Fruit fly (Drosophila melanogaster): ENCODE measurements around the gene mei-41.

The mei-41 gene

DNA sequence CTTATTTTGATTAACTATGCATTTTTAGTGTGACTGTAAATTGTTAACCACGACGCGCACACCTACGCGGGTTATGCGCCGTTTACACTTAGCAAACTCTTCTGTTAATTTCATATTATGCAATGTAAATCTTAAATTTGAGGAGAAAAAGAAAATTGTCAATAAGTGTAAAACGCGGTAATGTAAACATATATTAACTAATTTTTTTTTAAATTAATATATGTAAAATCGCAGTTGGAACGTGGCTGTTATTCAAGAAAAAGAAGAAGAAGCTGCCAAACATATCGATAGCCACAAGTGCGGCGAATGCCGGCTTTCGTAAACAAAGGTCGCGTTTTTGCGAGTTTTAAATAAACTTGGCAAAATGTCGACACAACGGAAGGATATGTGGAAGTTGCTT is at the start of gene mei-41, which contains the start of gene TH1 (continued):
- TF ChIP-seq Max (GFP tag; optimal IDR thresholded peaks at IDR 0.05) (peak; percentile 79), CG1832 (GFP tag; optimal IDR thresholded peaks at IDR 0.05) (no peak), zen (tag; optimal IDR thresholded peaks at IDR 0.05) (peak; percentile 93), seq (GFP tag; IDR thresholded peaks at IDR 0.05) (peak; percentile 92), eyg (GFP tag; optimal IDR thresholded peaks at IDR 0.05) (no peak), Hsf (GFP tag; optimal IDR thresholded peaks at IDR 0.05) (peak; percentile 58), pum (GFP tag; optimal IDR thresholded peaks at IDR 0.05) (peak; percentile 54), Ets97D (GFP tag; optimal IDR thresholded peaks at IDR 0.05) (peak; percentile 49), CG17385 (GFP tag; optimal IDR thresholded peaks at IDR 0.05) (peak; percentile 96), vvl (GFP tag; IDR thresholded peaks at IDR 0.05) (peak; percentile 97), CG17186 (GFP tag; optimal IDR thresholded peaks at IDR 0.05) (peak; percentile 86), disco-r (GFP tag; optimal IDR thresholded peaks at IDR 0.05) (no peak), CG31441 (GFP tag; IDR thresholded peaks at IDR 0.05) (no peak; the same call in none of the 2 replicates), H2.0 (GFP tag; IDR thresholded peaks at IDR 0.05) (peak; percentile 94), CG17612 (GFP tag; IDR thresholded peaks at IDR 0.05) (peak; percentile 85), Dad (GFP tag; optimal IDR thresholded peaks at IDR 0.05) (peak; percentile 57), CG2678 (tag; optimal IDR thresholded peaks at IDR 0.05) (no peak), row (GFP tag; IDR thresholded peaks at IDR 0.05) (peak; percentile 98), cg (GFP tag; optimal IDR thresholded peaks at IDR 0.05) (no peak), CG6689 (GFP tag; IDR thresholded peaks at IDR 0.05) (peak; percentile 97), scrt (GFP tag; optimal IDR thresholded peaks at IDR 0.05) (no peak), bab2 (GFP tag; optimal IDR thresholded peaks at IDR 0.05) (peak; percentile 60), bigmax (GFP tag; optimal IDR thresholded peaks at IDR 0.05) (peak; percentile 13), Poxn (GFP tag; IDR thresholded peaks at IDR 0.05) (peak; percentile 56; the same call in 1 of the 2 replicates), wek (GFP tag; optimal IDR thresholded peaks at IDR 0.05) (no peak), CG11398 (GFP tag; optimal IDR thresholded peaks at IDR 0.05) (no peak), Atf-2 (GFP tag; optimal IDR thresholded peaks at IDR 0.05) (peak; percentile 19), NC2β (GFP tag; optimal IDR thresholded peaks at IDR 0.05) (peak; percentile 27), CG2712 (tag; optimal IDR thresholded peaks at IDR 0.05) (peak; percentile 94), ind (GFP tag; optimal IDR thresholded peaks at IDR 0.05) (peak; percentile 85), gt (GFP tag; IDR thresholded peaks at IDR 0.05) (peak; percentile 90), CG8388 (GFP tag; optimal IDR thresholded peaks at IDR 0.05) (peak; percentile 84), Sry-δ (GFP tag; optimal IDR thresholded peaks at IDR 0.05) (peak; percentile 46), CG17829 (tag; optimal IDR thresholded peaks at IDR 0.05) (peak; percentile 92), CG8765 (GFP tag; IDR thresholded peaks at IDR 0.05) (peak; percentile 93), sug (tag; optimal IDR thresholded peaks at IDR 0.05) (no peak), sisA (GFP tag; IDR thresholded peaks at IDR 0.05) (peak; percentile 95), trem (tag; optimal IDR thresholded peaks at IDR 0.05) (peak; percentile 86), btn (GFP tag; optimal IDR thresholded peaks at IDR 0.05) (no peak), CG16815 (GFP tag; optimal IDR thresholded peaks at IDR 0.05) (peak; percentile 89), Nf-YC (tag; optimal IDR thresholded peaks at IDR 0.05) (no peak), fd64A (GFP tag; optimal IDR thresholded peaks at IDR 0.05) (no peak), GATAe (GFP tag; conservative IDR thresholded peaks at IDR 0.05) (peak; percentile 79), Hr78 (GFP tag; optimal IDR thresholded peaks at IDR 0.05) (no peak), CG14667 (GFP tag; IDR thresholded peaks at IDR 0.05) (peak; percentile 95), cato (GFP tag; optimal IDR thresholded peaks at IDR 0.05; ENCODE audit: borderline replicate concordance) (peak; percentile 74), ci (GFP tag; IDR thresholded peaks at IDR 0.05) (peak; percentile 93), Eip74EF (GFP tag; optimal IDR thresholded peaks at IDR 0.05) (no peak), lola (GFP tag; optimal IDR thresholded peaks at IDR 0.05) (peak in 2 of 3 experiments; percentile 83 to 89), phol (tag; optimal IDR thresholded peaks at IDR 0.05) (peak; percentile 95), CG10209 (GFP tag; optimal IDR thresholded peaks at IDR 0.05) (peak; percentile 89)

All from whole organism, embryonic.